Worm (Caenorhabditis elegans) whole organism, L4 larva: ENCODE data around the gene F32D8.5.

Experiments used
- F44E2.7 ChIP-seq: fragments of 200-800 bp; sonication (Bioruptor generic); IDR thresholded peaks from 2 replicates; pipeline ENCODE4 v2.1.2; 2022; ENCODE audit warnings: missing genetic modification characterization, missing compliant biosample characterization
- F49E8.2 ChIP-seq: sonication (generic microtip); optimal IDR thresholded peaks from 2 replicates; lab custom pipeline; 2016; ENCODE audit warnings: missing compliant biosample characterization, mild to moderate bottlenecking, missing genetic modification characterization, borderline replicate concordance
- T26A8.4 ChIP-seq: fragments of 200-800 bp; sonication (Bioruptor generic); IDR thresholded peaks from 2 replicates; pipeline ENCODE4 v1.3.6; 2022; ENCODE audit warnings: missing genetic modification characterization, missing compliant biosample characterization
- Y105C5A.15 ChIP-seq: fragments of 200-800 bp; sonication (Bioruptor generic); IDR thresholded peaks from 2 replicates; pipeline ENCODE4 v1.3.6; 2022; ENCODE audit warnings: missing genetic modification characterization, missing compliant biosample characterization
- ZK337.2 ChIP-seq: fragments of 200-800 bp; sonication (Bioruptor generic); IDR thresholded peaks from 2 replicates; pipeline ENCODE4 v1.3.6; 2022; ENCODE audit warnings: missing genetic modification reagents, missing genetic modification characterization, missing compliant biosample characterization
- aha-1 ChIP-seq: fragments of 150-350 bp; peaks from one replicate; lab custom pipeline; 2014; ENCODE audit warnings: missing biosample characterization, missing genetic modification characterization
- ama-1 ChIP-seq: fragments of 150-350 bp; optimal IDR thresholded peaks from 2 replicates; lab custom pipeline; 2014; ENCODE audit warnings: inconsistent platforms, mixed read lengths
- arid-1 ChIP-seq: fragments of 200-800 bp; sonication (Bioruptor generic); conservative IDR thresholded peaks from 2 replicates; pipeline ENCODE4 v1.3.6; 2022; ENCODE audit warnings: missing genetic modification reagents, missing genetic modification characterization, missing compliant biosample characterization
- ceh-82 ChIP-seq: sonication (generic microtip); optimal IDR thresholded peaks from 2 replicates; lab custom pipeline; 2017; ENCODE audit warnings: missing biosample characterization, missing genetic modification characterization
- ces-1 ChIP-seq: fragments of 150-350 bp; sonication (generic microtip); optimal IDR thresholded peaks from 4 replicates; lab custom pipeline; 2014; ENCODE audit warnings: missing biosample characterization, missing genetic modification reagents, missing genetic modification characterization
- cey-2 ChIP-seq: sonication (generic microtip); optimal IDR thresholded peaks from 3 replicates; lab custom pipeline; 2017; ENCODE audit warnings: missing genetic modification characterization, mild to moderate bottlenecking, missing compliant biosample characterization, antibody characterized with exemption, borderline replicate concordance; ENCODE audit not compliant: insufficient read depth
- daf-12 ChIP-seq: fragments of 150-350 bp; optimal IDR thresholded peaks from 2 replicates; lab custom pipeline; 2014; ENCODE audit warnings: missing biosample characterization, missing genetic modification reagents, missing genetic modification characterization
- daf-16 ChIP-seq, 3 experiments: sonication (generic microtip); optimal IDR thresholded peaks; 2 replicates each; lab custom pipeline; 2016 to 2017; ENCODE audit warnings: missing genetic modification characterization in 3 of 3, missing genetic modification reagents in 3 of 3, mild to moderate bottlenecking in 2 of 3, missing compliant biosample characterization in 2 of 3, missing biosample characterization in 1 of 3, moderate library complexity in 1 of 3
- daf-19 ChIP-seq: fragments of 200-800 bp; sonication (Bioruptor generic); conservative IDR thresholded peaks from 2 replicates; pipeline ENCODE4 v1.3.6; 2022; ENCODE audit warnings: missing genetic modification characterization, missing compliant biosample characterization
- daf-8 ChIP-seq: fragments of 200-800 bp; sonication (Bioruptor generic); IDR thresholded peaks from 2 replicates; pipeline ENCODE4 v1.3.6; 2022; ENCODE audit warnings: missing genetic modification characterization, missing compliant biosample characterization
- dmd-6 ChIP-seq: fragments of 200-800 bp; sonication (Bioruptor generic); IDR thresholded peaks from 2 replicates; pipeline ENCODE4 v1.3.6; 2022; ENCODE audit warnings: missing genetic modification reagents, missing genetic modification characterization, missing compliant biosample characterization
- dmd-8 ChIP-seq: fragments of 200-800 bp; sonication (Bioruptor generic); IDR thresholded peaks from 2 replicates; pipeline ENCODE4 v1.3.6; 2022; ENCODE audit warnings: missing genetic modification characterization, missing compliant biosample characterization
- dve-1 ChIP-seq: sonication (generic microtip); optimal IDR thresholded peaks from 2 replicates; lab custom pipeline; 2017; ENCODE audit warnings: antibody characterized with exemption, mild to moderate bottlenecking, missing genetic modification characterization, missing compliant biosample characterization; ENCODE audit not compliant: insufficient read depth
- hlh-11 ChIP-seq: fragments of 200-800 bp; sonication (Bioruptor generic); optimal IDR thresholded peaks from 2 replicates; lab custom pipeline; 2018; ENCODE audit warnings: mild to moderate bottlenecking, missing genetic modification characterization, missing compliant biosample characterization
- lin-1 ChIP-seq: fragments of 200-800 bp; sonication (Bioruptor generic); IDR thresholded peaks from 2 replicates; pipeline ENCODE4 v1.3.6; 2022; ENCODE audit warnings: missing genetic modification reagents, missing genetic modification characterization, missing compliant biosample characterization
- lin-15B ChIP-seq: fragments of 150-350 bp; sonication (generic microtip); optimal IDR thresholded peaks from 3 replicates; lab custom pipeline; 2014; ENCODE audit warnings: missing biosample characterization, missing genetic modification characterization
- lir-3 ChIP-seq: sonication (generic microtip); optimal IDR thresholded peaks from 2 replicates; lab custom pipeline; 2016; ENCODE audit warnings: mild to moderate bottlenecking, missing genetic modification characterization, missing compliant biosample characterization
- madf-5 ChIP-seq, 2 experiments: fragments of 200-800 bp; sonication (Bioruptor generic); IDR thresholded peaks; 2 replicates each; pipeline ENCODE4 v1.3.6; 2022; ENCODE audit warnings: missing compliant biosample characterization in 2 of 2, missing genetic modification characterization in 2 of 2
- madf-9 ChIP-seq: fragments of 200-800 bp; sonication (Bioruptor generic); conservative IDR thresholded peaks from 2 replicates; pipeline ENCODE4 v1.3.6; 2022; ENCODE audit warnings: missing genetic modification reagents, missing genetic modification characterization, missing compliant biosample characterization
- mes-2 ChIP-seq: sonication (generic microtip); optimal IDR thresholded peaks from 2 replicates; lab custom pipeline; 2016; ENCODE audit warnings: missing genotype, mild to moderate bottlenecking, missing genetic modification characterization, missing compliant biosample characterization; ENCODE audit not compliant: poor library complexity, severe bottlenecking
- mxl-2 ChIP-seq: fragments of 200-800 bp; sonication (Bioruptor generic); conservative IDR thresholded peaks from 2 replicates; pipeline ENCODE4 v1.3.6; 2022; ENCODE audit warnings: missing genetic modification reagents, missing genetic modification characterization, missing compliant biosample characterization
- nhr-111 ChIP-seq: fragments of 200-800 bp; sonication (Bioruptor generic); optimal IDR thresholded peaks from 2 replicates; lab custom pipeline; 2018; ENCODE audit warnings: mild to moderate bottlenecking, missing genetic modification characterization, missing compliant biosample characterization
- nhr-237 ChIP-seq: sonication (generic microtip); optimal IDR thresholded peaks from 2 replicates; lab custom pipeline; 2017; ENCODE audit warnings: missing biosample characterization, missing genetic modification characterization
- nhr-41 ChIP-seq: fragments of 200-800 bp; sonication (Bioruptor generic); IDR thresholded peaks from 2 replicates; pipeline ENCODE4 v1.3.6; 2022; ENCODE audit warnings: missing genetic modification reagents, missing genetic modification characterization, missing compliant biosample characterization
- nhr-48 ChIP-seq: sonication (generic microtip); optimal IDR thresholded peaks from 2 replicates; lab custom pipeline; 2016; ENCODE audit warnings: mild to moderate bottlenecking, missing genetic modification characterization, missing compliant biosample characterization
- nhr-77 ChIP-seq: fragments of 150-350 bp; optimal IDR thresholded peaks from 2 replicates; lab custom pipeline; 2014; ENCODE audit warnings: missing biosample characterization, missing genetic modification characterization
- pha-4 ChIP-seq, 2 experiments: fragments of 150-350 bp in 1 of 2; fragments of 200-800 bp in 1 of 2; sonication (Bioruptor generic) in 1 of 2; IDR thresholded peaks in 1 of 2; optimal IDR thresholded peaks in 1 of 2; 2 replicates each; pipeline versions ENCODE4 v1.3.6 to Lab custom; 2014 to 2022; ENCODE audit warnings: missing genetic modification characterization in 2 of 2, missing genetic modification reagents in 2 of 2, missing biosample characterization in 1 of 2, missing compliant biosample characterization in 1 of 2
- php-3 ChIP-seq: fragments of 200-800 bp; sonication (Bioruptor generic); IDR thresholded peaks from 2 replicates; pipeline ENCODE4 v1.3.6; 2022; ENCODE audit warnings: missing genetic modification reagents, missing genetic modification characterization, missing compliant biosample characterization
- pqm-1 ChIP-seq: sonication (generic microtip); optimal IDR thresholded peaks from 2 replicates; lab custom pipeline; 2017; ENCODE audit warnings: missing biosample characterization, missing genetic modification characterization
- rbr-2 ChIP-seq: sonication (generic microtip); optimal IDR thresholded peaks from 2 replicates; lab custom pipeline; 2016; ENCODE audit warnings: missing genotype, missing genetic modification characterization, missing compliant biosample characterization
- set-16 ChIP-seq: fragments of 200-800 bp; sonication (Bioruptor generic); IDR thresholded peaks from 2 replicates; pipeline ENCODE4 v1.3.6; 2022; ENCODE audit warnings: missing genetic modification reagents, missing genetic modification characterization, missing compliant biosample characterization
- spr-1 ChIP-seq: sonication (generic microtip); optimal IDR thresholded peaks from 2 replicates; lab custom pipeline; 2016; ENCODE audit warnings: mild to moderate bottlenecking, missing genetic modification characterization, missing compliant biosample characterization
- tag-97 ChIP-seq: fragments of 200-800 bp; sonication (Bioruptor generic); IDR thresholded peaks from 2 replicates; pipeline ENCODE4 v1.3.6; 2022; ENCODE audit warnings: missing genetic modification characterization, missing compliant biosample characterization
- unc-62 ChIP-seq, 3 experiments: fragments of 150-350 bp in 1 of 3; sonication (generic microtip); optimal IDR thresholded peaks in 2 of 3; peaks in 1 of 3; 1 replicate in 1 of 3; 2 replicates in 2 of 3; lab custom pipeline; 2014 to 2017; ENCODE audit warnings: missing biosample characterization in 3 of 3, missing genetic modification characterization in 3 of 3, missing genetic modification reagents in 3 of 3, missing genotype in 1 of 3
- vab-7 ChIP-seq: fragments of 200-800 bp; sonication (Bioruptor generic); IDR thresholded peaks from 2 replicates; pipeline ENCODE4 v1.3.6; 2022; ENCODE audit warnings: missing genetic modification reagents, missing genetic modification characterization, missing compliant biosample characterization
- zag-1 ChIP-seq: fragments of 150-350 bp; optimal IDR thresholded peaks from 2 replicates; lab custom pipeline; 2014; ENCODE audit warnings: missing biosample characterization, missing genetic modification characterization
- zfp-2 ChIP-seq: sonication (generic microtip); optimal IDR thresholded peaks from 2 replicates; lab custom pipeline; 2016; ENCODE audit warnings: mild to moderate bottlenecking, missing genetic modification characterization, missing compliant biosample characterization
- zip-11 ChIP-seq: fragments of 200-800 bp; sonication (Bioruptor generic); IDR thresholded peaks from 2 replicates; pipeline ENCODE4 v1.3.6; 2022; ENCODE audit warnings: missing genetic modification characterization, missing compliant biosample characterization
- ztf-7 ChIP-seq: fragments of 150-350 bp; optimal IDR thresholded peaks from 2 replicates; lab custom pipeline; 2014; ENCODE audit warnings: missing biosample characterization, missing genetic modification characterization

Gene F32D8.5

ce11 chrV:10894601-10895000, at the start of gene F32D8.5, which contains the start of gene F32D8.14 (continued):
- TF ChIP-seq madf-5 (GFP tag; IDR thresholded peaks at IDR 0.05; lab: Robert Waterston, UW) (no peak), zip-11 (GFP tag; lab: Robert Waterston, UW) (no peak), pqm-1 (peak; percentile 1), vab-7 (GFP tag; lab: Robert Waterston, UW) (peak; percentile 35; the same call in 1 of the 2 replicates), spr-1 (tag; lab: Kevin White, UChicago) (peak; percentile 32), lin-15B (tag; lab: Kevin White, UChicago) (no peak), daf-8 (no peak), pha-4 (GFP tag; IDR thresholded peaks at IDR 0.05; lab: Robert Waterston, UW) (no peak), pha-4 (tag; optimal IDR thresholded peaks at IDR 0.05; lab: Kevin White, UChicago) (peak; percentile 4), ZK337.2 (GFP tag; lab: Robert Waterston, UW) (peak; percentile 77), zag-1 (tag; lab: Kevin White, UChicago) (no peak), hlh-11 (tag; lab: Kevin White, UChicago) (peak; percentile 60), arid-1 (GFP tag; lab: Robert Waterston, UW) (0 out of 2 replicates have a peak, but pooled peaks have one; percentile 28)

- peak; percentile 13 for TF ChIP-seq aha-1 (tag; lab: Kevin White, UChicago)
- no peak for TF ChIP-seq dmd-6
Observed at ce11 chrV:10846893-10847292, 47.7 kb upstream of the F32D8.5 start, which contains the start of gene C29A12.6. TSS of gene C29A12.6 (plus strand) at chrV:10847193.

ce11 chrV:10854197-10854596, 40.4 kb upstream of the F32D8.5 start:
- peak; percentile 49 for TF ChIP-seq ama-1
- TF ChIP-seq lir-3 (tag; lab: Kevin White, UChicago): no peak
- no peak for TF ChIP-seq ceh-82 (tag; lab: Kevin White, UChicago)
- TF ChIP-seq unc-62 (GFP tag; optimal IDR thresholded peaks at IDR 0.05 in 1 of 2; lab: Kevin White, UChicago): peak in 1 of 2 experiments; percentile 75
- no peak for TF ChIP-seq unc-62 (tag; optimal IDR thresholded peaks at IDR 0.05; lab: Kevin White, UChicago)

ce11 chrV:10855363-10855762, 39.2 kb upstream of the F32D8.5 start:
- no peak for TF ChIP-seq Y105C5A.15 (GFP tag; lab: Robert Waterston, UW)
- TF ChIP-seq php-3 (GFP tag; lab: Robert Waterston, UW): peak; percentile 61
- TF ChIP-seq nhr-48 (tag; lab: Kevin White, UChicago): peak; percentile 60
- TF ChIP-seq vab-7 (GFP tag; lab: Robert Waterston, UW): no peak
- TF ChIP-seq dve-1: peak; percentile 80
- no peak for TF ChIP-seq ztf-7 (tag; lab: Kevin White, UChicago)
- TF ChIP-seq zfp-2 (tag; lab: Kevin White, UChicago): no peak
- no peak for TF ChIP-seq dmd-8 (GFP tag; lab: Robert Waterston, UW)
- peak; percentile 59 for TF ChIP-seq nhr-77 (tag; lab: Kevin White, UChicago)
- TF ChIP-seq mxl-2 (GFP tag; lab: Robert Waterston, UW): no peak
- TF ChIP-seq rbr-2 (tag; lab: Kevin White, UChicago): no peak
- TF ChIP-seq cey-2 (tag; lab: Kevin White, UChicago): no peak
- TF ChIP-seq zag-1 (tag; lab: Kevin White, UChicago): no peak
- no peak for TF ChIP-seq zip-11 (GFP tag; lab: Robert Waterston, UW)
- TF ChIP-seq ces-1: no peak
- TF ChIP-seq nhr-237: no peak
- TF ChIP-seq madf-9 (GFP tag; lab: Robert Waterston, UW): no peak
- 0 out of 2 replicates have a peak, but pooled peaks have one; percentile 30 for TF ChIP-seq nhr-41 (GFP tag; lab: Robert Waterston, UW)
- TF ChIP-seq mes-2 (tag; lab: Kevin White, UChicago): no peak
- no peak for TF ChIP-seq T26A8.4 (GFP tag; lab: Robert Waterston, UW)
- TF ChIP-seq F49E8.2 (tag; lab: Kevin White, UChicago): no peak
- TF ChIP-seq dmd-6: peak; percentile 97
- TF ChIP-seq daf-12: no peak
- TF ChIP-seq tag-97: no peak
- no peak for TF ChIP-seq nhr-111 (GFP tag; lab: Kevin White, UChicago)
- TF ChIP-seq lin-1 (GFP tag; lab: Robert Waterston, UW): peak; percentile 77
- TF ChIP-seq spr-1 (tag; lab: Kevin White, UChicago): no peak
- peak in 1 of 2 experiments; percentile 44 for TF ChIP-seq daf-16 (GFP tag; optimal IDR thresholded peaks at IDR 0.05; lab: Kevin White, UChicago)
- peak; percentile 93 for TF ChIP-seq daf-16 (tag; optimal IDR thresholded peaks at IDR 0.05; lab: Kevin White, UChicago)
- TF ChIP-seq daf-19 (GFP tag; lab: Robert Waterston, UW): no peak
- no peak for TF ChIP-seq F44E2.7 (GFP tag; lab: Robert Waterston, UW)
- no peak for TF ChIP-seq set-16 (GFP tag; lab: Robert Waterston, UW)
